Worm (Caenorhabditis elegans) whole organism, dauer: ENCODE data around the gene cccp-1.

Experiments
- unc-62 ChIP-seq: sonication (generic microtip); optimal IDR thresholded peaks from 2 replicates; lab custom pipeline; 2017; ENCODE audit warnings: missing biosample characterization, missing genetic modification reagents, missing genetic modification characterization

The cccp-1 gene

DNA sequence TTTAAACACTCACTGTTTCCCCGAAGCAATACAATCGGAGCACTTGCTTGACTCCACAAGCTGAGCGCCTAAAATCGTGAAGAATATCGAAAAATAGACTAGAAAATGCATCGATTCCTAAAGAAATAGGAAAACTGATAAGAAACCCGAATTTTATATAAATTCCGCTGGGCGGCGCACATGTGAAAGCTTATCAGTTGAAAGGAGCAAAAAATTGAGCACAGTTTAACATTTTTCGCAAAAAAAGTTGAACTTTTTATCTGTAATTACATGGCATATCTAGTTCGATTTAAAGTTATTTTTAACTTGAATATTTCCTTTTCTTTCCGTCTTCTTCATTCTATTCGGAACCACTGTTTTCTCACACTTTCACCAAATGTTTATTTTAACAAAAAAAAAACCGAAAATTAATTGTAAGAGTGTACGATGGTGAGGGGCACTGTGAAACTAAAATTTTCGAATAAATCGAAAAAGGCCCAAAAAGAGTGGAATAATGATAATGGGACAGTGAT, 26.6 kb upstream of the cccp-1 start, which contains the start of gene Y49E10.18:
Gene Y49E10.18, minus strand, starts transcription at position 116 of the 512 bp plus-strand sequence.
- TF ChIP-seq unc-62 (GFP tag; lab: Kevin White, UChicago): no peak

DNA sequence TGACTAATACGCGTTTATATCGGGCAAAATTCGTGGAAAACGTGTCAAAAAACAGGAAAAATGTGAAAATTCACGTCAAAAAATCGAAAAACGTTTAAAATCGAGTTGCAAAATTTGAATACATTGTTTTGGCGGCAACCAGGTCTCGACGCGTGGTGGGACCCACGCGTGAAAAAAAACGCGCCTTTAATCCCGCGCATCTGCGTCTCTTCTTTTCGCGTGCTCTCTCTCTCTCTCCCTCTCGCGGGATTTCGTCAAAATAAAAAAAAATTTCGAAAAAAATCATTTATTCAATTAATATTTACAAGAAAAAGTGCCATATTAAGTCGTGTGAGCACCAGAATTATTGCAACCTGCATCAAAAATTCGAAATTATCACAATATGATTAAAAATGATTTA, 19.4 kb upstream of the cccp-1 start, which contains the start of gene ani-1:
Gene ani-1, minus strand, starts transcription at position 61 of the 400 bp plus-strand sequence.
- TF ChIP-seq unc-62 (GFP tag; lab: Kevin White, UChicago): no peak

DNA sequence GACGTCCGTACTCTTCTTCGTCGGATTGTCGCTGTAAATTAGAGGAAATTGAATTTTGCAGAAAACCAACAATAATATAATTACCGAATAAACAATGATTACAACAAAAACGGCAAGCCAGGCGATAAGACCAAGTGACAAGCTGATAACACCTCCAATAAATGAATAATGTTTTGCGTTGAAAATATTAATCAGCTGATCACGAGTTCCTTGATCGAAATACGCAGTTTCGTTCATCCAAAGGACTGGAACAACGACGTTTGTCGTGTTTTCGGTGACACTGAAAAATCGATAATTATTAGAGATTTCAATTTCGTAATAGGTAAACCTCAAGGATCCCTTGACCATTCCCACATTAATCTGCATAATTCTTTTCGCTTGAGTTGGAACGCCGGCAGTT, 18.9 kb upstream of the cccp-1 start:
- TF ChIP-seq unc-62 (GFP tag; lab: Kevin White, UChicago): no peak

DNA sequence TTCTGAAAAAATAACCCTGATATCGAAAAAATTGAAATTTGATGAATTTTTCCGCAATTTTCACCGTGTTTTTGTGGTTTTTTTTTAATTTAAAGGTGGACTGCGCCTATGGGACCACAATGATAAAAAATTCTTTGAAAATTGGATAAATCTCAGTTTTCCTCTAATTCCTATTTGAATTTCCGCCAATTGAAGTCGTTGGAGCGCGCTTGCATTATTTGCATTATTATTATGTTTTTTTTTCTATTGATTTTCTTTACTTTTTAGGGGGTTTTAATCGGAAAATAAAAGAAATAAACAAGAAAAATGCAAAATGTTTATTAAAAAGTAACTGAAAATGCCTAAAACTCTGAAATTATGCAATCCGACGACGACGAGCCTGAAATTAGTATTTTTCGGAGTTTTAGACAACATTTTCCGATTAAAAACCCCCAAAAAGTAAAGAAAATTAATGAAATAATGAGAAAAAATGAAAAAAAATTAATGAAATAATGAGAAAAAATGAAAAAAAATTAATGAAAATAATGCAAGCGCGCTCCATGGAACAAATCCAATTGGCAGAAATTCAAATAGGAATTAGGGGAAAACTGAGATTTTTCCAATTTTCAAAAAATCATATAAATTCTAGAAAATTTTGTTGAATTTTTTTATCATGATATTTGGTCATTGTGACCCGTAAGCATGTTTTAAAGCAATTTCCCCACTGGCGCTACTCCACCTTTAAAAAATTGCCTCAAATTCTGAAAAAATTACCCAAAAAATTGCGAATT, 16.8 kb upstream of the cccp-1 start:
- no peak for TF ChIP-seq unc-62 (GFP tag; lab: Kevin White, UChicago)

DNA sequence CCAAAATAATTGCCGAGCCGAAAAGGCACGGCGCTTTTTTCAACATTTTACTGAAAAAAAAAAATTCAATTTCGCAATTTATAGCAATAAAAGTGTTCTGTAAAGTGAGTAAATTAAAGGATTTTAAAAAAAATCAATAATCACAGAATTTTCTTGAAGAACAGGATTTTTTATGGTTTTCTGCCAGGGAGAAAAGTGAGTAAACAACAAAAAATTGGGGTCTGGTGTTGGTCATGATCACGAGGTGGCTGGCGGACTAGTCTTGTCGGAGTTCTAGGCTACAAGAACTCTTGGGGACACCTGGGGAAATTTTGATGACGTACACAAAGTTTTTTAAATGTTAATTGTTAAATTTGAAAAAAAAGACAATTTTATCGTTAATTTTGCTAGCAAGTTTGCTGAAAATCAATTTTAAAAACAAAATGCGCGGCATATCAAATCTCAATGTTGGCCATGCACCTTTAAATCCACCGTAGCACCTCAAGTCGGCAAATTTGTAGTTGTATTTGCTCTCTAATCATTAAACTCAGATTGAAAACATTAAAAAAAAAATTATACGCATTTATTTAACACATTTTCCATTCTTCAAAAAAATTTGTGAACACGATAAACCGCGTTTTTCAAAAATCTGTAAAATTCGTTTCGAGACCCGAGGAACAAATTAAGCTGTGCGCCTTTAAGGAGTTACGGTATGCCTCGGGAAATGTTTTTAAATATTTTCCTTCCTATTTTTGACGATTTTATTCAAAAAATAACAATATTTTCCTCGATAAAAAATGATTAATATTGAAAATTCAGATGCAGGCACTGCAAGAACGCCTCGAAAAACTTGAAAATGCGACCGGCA, 15.6 kb upstream of the cccp-1 start, which contains the start of the genes scav-3 and Y49E10.21:
Gene scav-3, minus strand, starts transcription at position 50 of the 847 bp plus-strand sequence.
Gene Y49E10.21, plus strand, starts transcription at position 797 of the 847 bp plus-strand sequence.
- TF ChIP-seq unc-62 (GFP tag; lab: Kevin White, UChicago): no peak

DNA sequence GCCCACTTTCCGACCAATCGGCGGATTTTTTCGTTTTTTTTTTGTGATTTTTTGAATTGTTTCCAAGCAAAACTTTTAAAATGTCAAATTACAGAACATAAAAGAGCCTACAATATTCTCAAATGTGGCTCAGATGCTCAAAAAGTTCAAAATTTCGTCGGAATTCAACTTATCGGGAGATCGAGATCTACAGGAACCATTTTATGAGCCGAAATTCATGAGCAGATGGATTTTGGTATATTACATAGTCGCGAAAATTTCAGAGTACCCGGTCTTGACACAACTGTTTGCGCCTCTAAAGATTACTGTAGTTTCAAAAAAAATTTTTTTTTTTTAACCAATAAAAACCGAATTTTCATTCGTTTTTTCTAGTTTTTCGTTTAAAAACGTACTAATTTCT, 13.7 kb upstream of the cccp-1 start:
- TF ChIP-seq unc-62 (GFP tag; lab: Kevin White, UChicago): no peak

DNA sequence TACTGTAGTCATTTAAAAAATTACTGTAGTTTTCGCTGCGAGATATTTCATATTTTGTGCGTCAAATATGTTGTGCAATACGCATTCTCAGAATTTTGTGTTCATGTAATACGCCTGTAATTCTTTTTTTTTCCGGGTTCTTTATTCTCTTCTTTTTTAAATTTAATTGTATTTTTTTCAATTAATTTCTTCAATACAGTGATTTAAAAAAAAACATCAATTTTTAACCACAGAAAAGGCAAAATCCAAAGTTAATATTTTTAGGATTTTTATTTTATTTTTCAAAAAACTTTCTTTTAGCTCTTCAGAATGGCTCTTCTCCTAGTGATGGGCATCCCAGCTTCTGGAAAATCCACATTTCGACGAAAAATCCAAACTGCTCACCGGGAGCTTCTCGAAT, 6.4 kb upstream of the cccp-1 start, which contains the start of gene pstk-1:
Gene pstk-1, plus strand, starts transcription at position 301 of the 400 bp plus-strand sequence.
- TF ChIP-seq unc-62 (GFP tag; lab: Kevin White, UChicago): no peak

ce11 chrIII:12468869-12469268, 3.8 kb upstream of the cccp-1 start, which contains the start of gene Y49E10.29:
Y49E10.29 (plus strand) TSS chrIII:12469169.
- no peak for TF ChIP-seq unc-62 (GFP tag; lab: Kevin White, UChicago)

ce11 chrIII:12469800-12470199, 2.9 kb upstream of the cccp-1 start:
- no peak for TF ChIP-seq unc-62 (GFP tag; lab: Kevin White, UChicago)

DNA sequence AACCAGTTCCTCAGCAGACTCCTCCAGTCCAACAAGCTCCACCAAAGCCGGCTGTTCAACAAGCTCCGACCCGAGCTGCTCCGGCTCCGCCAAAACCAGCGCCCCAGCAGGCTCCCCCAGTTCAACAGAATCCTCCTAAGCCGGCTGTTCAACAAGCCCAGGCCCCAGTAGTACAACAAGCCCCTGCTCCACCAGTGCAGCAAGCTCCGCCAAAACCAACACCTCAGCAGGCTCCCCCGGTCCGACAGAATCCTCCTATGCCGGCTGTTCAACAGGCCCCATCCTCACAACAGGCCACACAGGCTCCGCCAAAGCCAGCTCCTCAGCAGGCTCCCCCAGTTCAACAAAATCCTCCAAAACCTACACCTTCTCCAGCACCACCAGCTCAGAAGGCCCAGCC, 2.1 kb upstream of the cccp-1 start:
- TF ChIP-seq unc-62 (GFP tag; lab: Kevin White, UChicago): no peak

ce11 chrIII:12484432-12484831, 11.8 kb downstream of the cccp-1 start, which contains the start of gene arrd-16:
arrd-16 (plus strand) TSS chrIII:12484732.
- no peak for TF ChIP-seq unc-62 (GFP tag; lab: Kevin White, UChicago)

DNA sequence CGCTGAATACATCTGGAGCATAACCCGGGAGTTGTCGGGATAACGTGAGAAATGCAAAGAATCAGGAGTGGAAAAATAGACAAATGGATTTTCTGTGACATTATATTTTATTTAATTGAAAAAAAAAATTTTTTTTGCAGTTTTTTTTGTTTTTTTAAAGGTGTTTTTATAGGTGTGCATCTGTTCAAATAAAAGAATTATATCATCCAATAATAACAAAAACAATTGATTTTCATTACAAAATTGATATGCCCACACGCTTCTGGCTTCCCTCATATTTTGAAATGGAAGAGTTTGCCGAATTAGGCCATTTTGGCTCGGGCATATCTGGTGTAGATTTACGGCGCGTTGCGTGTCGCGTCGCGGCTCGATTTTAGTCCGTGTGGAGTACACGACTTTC, 19.3 kb downstream of the cccp-1 start, which contains the start of gene Y49E10.25:
Gene Y49E10.25, minus strand, starts transcription at position 101 of the 400 bp plus-strand sequence.
- no peak for TF ChIP-seq unc-62 (GFP tag; lab: Kevin White, UChicago)

ce11 chrIII:12495594-12496096, 23.0 kb downstream of the cccp-1 start, which contains the start of the genes Y111B2A.1 and Y111B2A.2:
Y111B2A.1 (minus strand) TSS chrIII:12495644.
Y111B2A.2 (plus strand) TSS chrIII:12496086.
- TF ChIP-seq unc-62 (GFP tag; lab: Kevin White, UChicago): no peak

DNA sequence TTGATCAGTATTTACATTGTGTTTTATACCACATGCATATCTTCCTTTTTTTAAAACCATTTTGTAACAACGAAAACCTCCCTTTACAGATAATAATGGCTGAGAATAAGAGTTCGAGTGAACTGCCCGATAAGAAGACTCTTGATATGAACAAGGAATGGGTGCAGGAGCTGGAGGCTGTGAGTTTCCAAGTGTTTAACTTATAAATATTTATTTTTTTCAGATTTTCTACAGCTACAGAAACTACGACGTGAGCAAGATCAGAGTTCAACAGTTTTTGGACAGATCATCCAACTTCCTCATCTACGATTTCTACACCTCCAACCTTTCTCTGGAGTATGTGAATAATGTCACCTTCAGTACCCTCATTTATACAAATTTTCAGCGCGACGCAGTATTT, 23.8 kb downstream of the cccp-1 start, which contains the start of gene herd-1:
Gene herd-1, plus strand, starts transcription at position 90 of the 400 bp plus-strand sequence.
- TF ChIP-seq unc-62 (GFP tag; lab: Kevin White, UChicago): no peak

ce11 chrIII:12499245-12499644, 26.6 kb downstream of the cccp-1 start, which contains the start of gene sql-1:
sql-1 (plus strand) TSS chrIII:12499557.
- no peak for TF ChIP-seq unc-62 (GFP tag; lab: Kevin White, UChicago)
